Worm (Caenorhabditis elegans) whole organism, L4/young adult: ENCODE data around the gene unc-77.

Experiments used
- W03F9.2 ChIP-seq: fragments of 150-350 bp; optimal IDR thresholded peaks from 2 replicates; lab custom pipeline; 2014; ENCODE audit warnings: missing biosample characterization, missing genetic modification characterization
- dao-5 ChIP-seq: sonication (generic microtip); optimal IDR thresholded peaks from 2 replicates; lab custom pipeline; 2016; ENCODE audit warnings: missing genotype, missing genetic modification characterization, moderate library complexity, missing compliant biosample characterization

- TF ChIP-seq dao-5 = no peak
- TF ChIP-seq W03F9.2 (tag; lab: Kevin White, UChicago) = peak; percentile 90
Measured at ce11 chrIV:6206294-6206776, 22.7 kb upstream of the unc-77 start, which contains the start of gene C49A9.10.
